Worm (Caenorhabditis elegans) whole organism, young adult: ENCODE results near the gene acl-8.

Experiments used
- B0035.1 ChIP-seq: sonication (generic microtip); optimal IDR thresholded peaks from 2 replicates; lab custom pipeline; 2016; ENCODE audit warnings: missing genetic modification characterization, mild to moderate bottlenecking, missing compliant biosample characterization, missing genotype, missing genetic modification reagents
- B0261.1 ChIP-seq: sonication (generic microtip); optimal IDR thresholded peaks from 2 replicates; lab custom pipeline; 2016; ENCODE audit warnings: mild to moderate bottlenecking, missing genetic modification characterization, moderate library complexity, missing compliant biosample characterization
- B0336.3 ChIP-seq: fragments of 200-800 bp; sonication (Bioruptor generic); IDR thresholded peaks from 2 replicates; pipeline ENCODE4 v1.3.6; 2022; ENCODE audit warnings: missing genetic modification characterization, missing compliant biosample characterization
- C06A6.2 ChIP-seq: fragments of 200-800 bp; sonication (Bioruptor generic); conservative IDR thresholded peaks from 2 replicates; pipeline ENCODE4 v1.3.6; 2022; ENCODE audit warnings: missing genetic modification characterization, missing compliant biosample characterization
- F33H1.4 ChIP-seq: fragments of 200-800 bp; sonication (Bioruptor generic); IDR thresholded peaks from 2 replicates; pipeline ENCODE4 v1.3.6; 2022; ENCODE audit warnings: missing genetic modification reagents, missing genetic modification characterization, missing compliant biosample characterization
- F39B2.1 ChIP-seq: fragments of 200-800 bp; sonication (Bioruptor generic); IDR thresholded peaks from 2 replicates; pipeline ENCODE4 v1.3.6; 2022; ENCODE audit warnings: missing genetic modification reagents, missing genetic modification characterization, missing compliant biosample characterization
- F49E8.2 ChIP-seq: sonication (generic microtip); optimal IDR thresholded peaks from 3 replicates; lab custom pipeline; 2017; ENCODE audit warnings: missing genetic modification characterization, mild to moderate bottlenecking, missing compliant biosample characterization, antibody characterized with exemption, moderate library complexity; ENCODE audit not compliant: insufficient read depth
- F52B5.7 ChIP-seq: sonication (generic microtip); optimal IDR thresholded peaks from 2 replicates; lab custom pipeline; 2016; ENCODE audit warnings: mild to moderate bottlenecking, missing genetic modification characterization, missing compliant biosample characterization
- F57A8.1 ChIP-seq: fragments of 200-800 bp; sonication (Bioruptor generic); optimal IDR thresholded peaks from 2 replicates; lab custom pipeline; 2018; ENCODE audit warnings: mild to moderate bottlenecking, missing genetic modification characterization, moderate library complexity, missing compliant biosample characterization
- F57C9.4 ChIP-seq: sonication (generic microtip); optimal IDR thresholded peaks from 2 replicates; lab custom pipeline; 2017; ENCODE audit warnings: mild to moderate bottlenecking, missing genetic modification characterization, missing compliant biosample characterization
- K11D2.4 ChIP-seq: fragments of 200-800 bp; sonication (Bioruptor generic); IDR thresholded peaks from 2 replicates; pipeline ENCODE4 v1.3.6; 2022; ENCODE audit warnings: missing genetic modification reagents, missing genetic modification characterization, missing compliant biosample characterization
- T07F8.4 ChIP-seq: sonication (generic microtip); optimal IDR thresholded peaks from 2 replicates; lab custom pipeline; 2016; ENCODE audit warnings: mild to moderate bottlenecking, missing genetic modification characterization, moderate library complexity, missing compliant biosample characterization
- Y53G8AR.9 ChIP-seq: fragments of 200-800 bp; sonication (Bioruptor generic); conservative IDR thresholded peaks from 2 replicates; pipeline ENCODE4 v1.3.6; 2022; ENCODE audit warnings: missing genetic modification reagents, missing genetic modification characterization, missing compliant biosample characterization
- Y56A3A.18 ChIP-seq: fragments of 200-800 bp; sonication (Bioruptor generic); IDR thresholded peaks from 2 replicates; pipeline ENCODE4 v1.3.6; 2022; ENCODE audit warnings: missing genetic modification reagents, missing genetic modification characterization, missing compliant biosample characterization
- Y67H2A.10 ChIP-seq: fragments of 200-800 bp; sonication (Bioruptor generic); conservative IDR thresholded peaks from 2 replicates; pipeline ENCODE4 v1.3.6; 2022; ENCODE audit warnings: missing genetic modification reagents, missing genetic modification characterization, missing compliant biosample characterization
- Y79H2A.3 ChIP-seq: fragments of 200-800 bp; sonication (Bioruptor generic); conservative IDR thresholded peaks from 2 replicates; pipeline ENCODE4 v1.3.6; 2022; ENCODE audit warnings: missing genetic modification reagents, missing genetic modification characterization, missing compliant biosample characterization
- ZK185.1 ChIP-seq: sonication (generic microtip); optimal IDR thresholded peaks from 2 replicates; lab custom pipeline; 2016; ENCODE audit warnings: mild to moderate bottlenecking, missing genetic modification characterization, missing compliant biosample characterization; ENCODE audit not compliant: poor library complexity, severe bottlenecking
- atf-7 ChIP-seq: sonication (generic microtip); optimal IDR thresholded peaks from 2 replicates; lab custom pipeline; 2017; ENCODE audit warnings: mild to moderate bottlenecking, missing genetic modification characterization, missing compliant biosample characterization
- attf-3 ChIP-seq: fragments of 200-800 bp; sonication (Bioruptor generic); conservative IDR thresholded peaks from 2 replicates; pipeline ENCODE4 v1.3.6; 2022; ENCODE audit warnings: missing genetic modification reagents, missing genetic modification characterization, missing compliant biosample characterization
- attf-6 ChIP-seq: fragments of 200-800 bp; sonication (Bioruptor generic); IDR thresholded peaks from 2 replicates; pipeline ENCODE4 v1.3.6; 2022; ENCODE audit warnings: missing genetic modification reagents, missing genetic modification characterization, missing compliant biosample characterization
- bed-2 ChIP-seq: fragments of 200-800 bp; sonication (Bioruptor generic); IDR thresholded peaks from 2 replicates; pipeline ENCODE4 v1.3.6; 2022; ENCODE audit warnings: missing genetic modification reagents, missing genetic modification characterization, missing compliant biosample characterization
- ceh-27 ChIP-seq: fragments of 200-800 bp; sonication (Bioruptor generic); optimal IDR thresholded peaks from 2 replicates; lab custom pipeline; 2018; ENCODE audit warnings: mild to moderate bottlenecking, missing genetic modification characterization, moderate library complexity, missing compliant biosample characterization
- ceh-40 ChIP-seq: fragments of 200-800 bp; sonication (Bioruptor generic); IDR thresholded peaks from 2 replicates; pipeline ENCODE4 v1.3.6; 2022; ENCODE audit warnings: missing genetic modification characterization, missing compliant biosample characterization
- ceh-58 ChIP-seq: fragments of 200-800 bp; sonication (Bioruptor generic); IDR thresholded peaks from 2 replicates; pipeline ENCODE4 v1.3.6; 2022; ENCODE audit warnings: missing genetic modification characterization, missing compliant biosample characterization
- ceh-91 ChIP-seq: fragments of 200-800 bp; sonication (Bioruptor generic); IDR thresholded peaks from 2 replicates; pipeline ENCODE4 v1.3.6; 2022; ENCODE audit warnings: missing genetic modification reagents, missing genetic modification characterization, missing compliant biosample characterization
- dox-1 ChIP-seq: fragments of 200-800 bp; sonication (Bioruptor generic); IDR thresholded peaks from 2 replicates; pipeline ENCODE4 v1.3.6; 2022; ENCODE audit warnings: missing genetic modification reagents, missing genetic modification characterization, missing compliant biosample characterization
- dpff-1 ChIP-seq: sonication (generic microtip); optimal IDR thresholded peaks from 2 replicates; lab custom pipeline; 2017; ENCODE audit warnings: mild to moderate bottlenecking, missing genetic modification characterization, missing compliant biosample characterization
- egl-44 ChIP-seq: fragments of 200-800 bp; sonication (Bioruptor generic); IDR thresholded peaks from 2 replicates; pipeline ENCODE4 v1.3.6; 2022; ENCODE audit warnings: missing genetic modification reagents, missing genetic modification characterization, missing compliant biosample characterization
- fkh-3 ChIP-seq: sonication (generic microtip); optimal IDR thresholded peaks from 2 replicates; lab custom pipeline; 2016; ENCODE audit warnings: mild to moderate bottlenecking, missing genetic modification characterization, missing compliant biosample characterization
- him-1 ChIP-seq: sonication (generic microtip); optimal IDR thresholded peaks from 2 replicates; lab custom pipeline; 2016; ENCODE audit warnings: missing genotype, missing genetic modification reagents, missing genetic modification characterization, missing compliant biosample characterization
- hmg-1.2 ChIP-seq: fragments of 200-800 bp; sonication (Bioruptor generic); IDR thresholded peaks from 2 replicates; pipeline ENCODE4 v1.3.6; 2022; ENCODE audit warnings: missing genetic modification reagents, missing genetic modification characterization, missing compliant biosample characterization
- hmg-20 ChIP-seq: fragments of 200-800 bp; sonication (Bioruptor generic); IDR thresholded peaks from 2 replicates; pipeline ENCODE4 v1.3.6; 2022; ENCODE audit warnings: missing genetic modification reagents, missing genetic modification characterization, missing compliant biosample characterization
- hrde-1 ChIP-seq: sonication (generic microtip); optimal IDR thresholded peaks from 2 replicates; lab custom pipeline; 2016; ENCODE audit warnings: missing genetic modification characterization, mild to moderate bottlenecking, missing compliant biosample characterization, moderate library complexity, missing genotype, missing genetic modification reagents, borderline replicate concordance
- hsf-1 ChIP-seq: fragments of 200-800 bp; sonication (Bioruptor generic); IDR thresholded peaks from 2 replicates; pipeline ENCODE4 v1.3.6; 2022; ENCODE audit warnings: missing genetic modification reagents, missing genetic modification characterization, missing compliant biosample characterization
- lin-35 ChIP-seq, 3 experiments: fragments of 150-350 bp in 2 of 3; sonication (generic microtip) in 1 of 3; optimal IDR thresholded peaks; 2 replicates each; lab custom pipeline; 2014 to 2018; ENCODE audit warnings: missing biosample characterization in 3 of 3, missing genetic modification characterization in 3 of 3, missing genetic modification reagents in 3 of 3
- lin-54 ChIP-seq: fragments of 200-800 bp; sonication (Bioruptor generic); optimal IDR thresholded peaks from 2 replicates; lab custom pipeline; 2018; ENCODE audit warnings: mild to moderate bottlenecking, missing genetic modification characterization, missing compliant biosample characterization
- lsl-1 ChIP-seq: fragments of 200-800 bp; sonication (Bioruptor generic); optimal IDR thresholded peaks from 2 replicates; lab custom pipeline; 2018; ENCODE audit warnings: mild to moderate bottlenecking, missing genetic modification characterization, moderate library complexity, missing compliant biosample characterization
- madf-10 ChIP-seq: sonication (generic microtip); optimal IDR thresholded peaks from 2 replicates; lab custom pipeline; 2016; ENCODE audit warnings: mild to moderate bottlenecking, missing genetic modification characterization, missing compliant biosample characterization
- mel-28 ChIP-seq: sonication (generic microtip); optimal IDR thresholded peaks from 2 replicates; lab custom pipeline; 2016; ENCODE audit warnings: borderline replicate concordance, mild to moderate bottlenecking, missing genetic modification characterization, missing compliant biosample characterization
- mes-4 ChIP-seq: sonication (generic microtip); optimal IDR thresholded peaks from 2 replicates; lab custom pipeline; 2016; ENCODE audit warnings: missing genotype, missing genetic modification characterization, missing compliant biosample characterization
- nfya-2 ChIP-seq: fragments of 200-800 bp; sonication (Bioruptor generic); IDR thresholded peaks from 2 replicates; pipeline ENCODE4 v1.3.6; 2022; ENCODE audit warnings: missing genetic modification reagents, missing genetic modification characterization, missing compliant biosample characterization
- pbrm-1 ChIP-seq: fragments of 200-800 bp; sonication (Bioruptor generic); IDR thresholded peaks from 2 replicates; pipeline ENCODE4 v1.3.6; 2022; ENCODE audit warnings: missing genetic modification reagents, missing genetic modification characterization, missing compliant biosample characterization
- sptf-2 ChIP-seq: fragments of 200-800 bp; sonication (Bioruptor generic); optimal IDR thresholded peaks from 2 replicates; lab custom pipeline; 2018; ENCODE audit warnings: mild to moderate bottlenecking, missing genetic modification characterization, missing compliant biosample characterization
- tlf-1 ChIP-seq: fragments of 200-800 bp; sonication (Bioruptor generic); optimal IDR thresholded peaks from 2 replicates; lab custom pipeline; 2018; ENCODE audit warnings: mild to moderate bottlenecking, missing genetic modification characterization, missing compliant biosample characterization
- unc-62 ChIP-seq: fragments of 150-350 bp; optimal IDR thresholded peaks from 2 replicates; lab custom pipeline; 2014; ENCODE audit warnings: missing biosample characterization, missing genetic modification reagents, missing genetic modification characterization
- zim-3 ChIP-seq: sonication (generic microtip); optimal IDR thresholded peaks from 2 replicates; lab custom pipeline; 2017; ENCODE audit warnings: mild to moderate bottlenecking, missing genetic modification characterization, moderate library complexity, missing compliant biosample characterization
- ztf-3 ChIP-seq: fragments of 200-800 bp; sonication (Bioruptor generic); optimal IDR thresholded peaks from 2 replicates; lab custom pipeline; 2018; ENCODE audit warnings: mild to moderate bottlenecking, missing genetic modification characterization, missing compliant biosample characterization
- ztf-6 ChIP-seq: fragments of 200-800 bp; sonication (Bioruptor generic); IDR thresholded peaks from 2 replicates; pipeline ENCODE4 v1.3.6; 2022; ENCODE audit warnings: missing genetic modification reagents, missing genetic modification characterization, missing compliant biosample characterization

acl-8 gene

DNA sequence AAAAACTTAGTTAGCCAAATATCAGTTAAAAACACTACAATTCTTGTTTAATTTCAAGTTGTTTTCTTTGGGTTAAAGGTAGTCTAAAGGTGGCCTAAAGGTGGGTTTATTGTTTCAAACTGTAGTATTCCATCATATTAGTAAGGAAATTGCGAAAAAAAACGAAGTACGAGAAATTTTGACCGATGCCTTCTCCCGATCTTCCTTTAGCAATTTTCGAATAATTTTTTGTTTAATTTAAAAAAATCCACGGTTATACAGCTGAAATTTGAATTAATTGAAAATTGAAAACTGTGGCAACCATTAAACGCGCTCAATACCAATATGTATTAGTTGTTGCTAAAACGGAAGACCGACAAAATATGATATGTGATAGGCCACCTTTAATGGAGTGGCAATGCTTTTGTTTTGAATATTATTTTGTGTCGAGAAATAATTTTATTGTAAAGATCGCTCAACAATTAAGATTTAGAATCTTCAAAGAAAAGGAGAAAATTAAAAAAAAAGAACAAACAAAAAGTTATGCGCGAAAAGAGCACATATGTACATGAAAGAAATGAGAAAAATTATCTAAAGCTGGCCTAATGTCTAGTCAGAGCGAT lies 49.6 kb upstream of the acl-8 start:
- no peak for TF ChIP-seq mel-28 (tag; lab: Kevin White, UChicago)
- no peak for TF ChIP-seq dox-1
- no peak for TF ChIP-seq mes-4 (tag; lab: Kevin White, UChicago)
- no peak for TF ChIP-seq F52B5.7
- TF ChIP-seq F33H1.4 (GFP tag; lab: Robert Waterston, UW), result no peak
- no peak for TF ChIP-seq F39B2.1 (GFP tag; lab: Robert Waterston, UW)
- 0 out of 2 replicates have a peak, but pooled peaks have one; percentile 8 for TF ChIP-seq attf-6
- TF ChIP-seq zim-3 (tag; lab: Kevin White, UChicago), result no peak
- no peak for TF ChIP-seq hsf-1 (GFP tag; lab: Robert Waterston, UW)
- no peak for TF ChIP-seq bed-2 (GFP tag; lab: Robert Waterston, UW)
- TF ChIP-seq ZK185.1 (tag; lab: Kevin White, UChicago), result no peak
- TF ChIP-seq ceh-40 (GFP tag; lab: Robert Waterston, UW), result no peak
- TF ChIP-seq pbrm-1, result no peak
- no peak for TF ChIP-seq lsl-1 (GFP tag; lab: Kevin White, UChicago)
- TF ChIP-seq B0261.1 (tag; lab: Kevin White, UChicago), result no peak
- TF ChIP-seq hrde-1 (tag; lab: Kevin White, UChicago), result no peak
- TF ChIP-seq unc-62, result no peak
- peak; percentile 12 for TF ChIP-seq lin-54 (GFP tag; lab: Kevin White, UChicago)
- no peak for TF ChIP-seq F57A8.1 (GFP tag; lab: Kevin White, UChicago)
- no peak for TF ChIP-seq tlf-1 (GFP tag; lab: Kevin White, UChicago)
- no peak for TF ChIP-seq ceh-58
- TF ChIP-seq B0336.3 (GFP tag; lab: Robert Waterston, UW), result 0 out of 2 replicates have a peak, but pooled peaks have one; percentile 33
- TF ChIP-seq hmg-20 (GFP tag; lab: Robert Waterston, UW), result no peak
- TF ChIP-seq C06A6.2 (GFP tag; lab: Robert Waterston, UW), result 0 out of 2 replicates have a peak, but pooled peaks have one; percentile 28
- TF ChIP-seq lin-35 (GFP tag; optimal IDR thresholded peaks at IDR 0.05; lab: Kevin White, UChicago), result no peak
- TF ChIP-seq attf-3, result no peak
- no peak for TF ChIP-seq madf-10 (tag; lab: Kevin White, UChicago)
- TF ChIP-seq F49E8.2 (tag; lab: Kevin White, UChicago), result no peak
- peak; percentile 53 for TF ChIP-seq Y53G8AR.9 (GFP tag; lab: Robert Waterston, UW)
- TF ChIP-seq ztf-6 (GFP tag; lab: Robert Waterston, UW), result no peak
- no peak for TF ChIP-seq T07F8.4 (tag; lab: Kevin White, UChicago)
- TF ChIP-seq fkh-3 (tag; lab: Kevin White, UChicago), result no peak
- no peak for TF ChIP-seq sptf-2 (GFP tag; lab: Kevin White, UChicago)
- no peak for TF ChIP-seq ceh-91 (GFP tag; lab: Robert Waterston, UW)
- TF ChIP-seq ztf-3 (GFP tag; lab: Kevin White, UChicago), result no peak
- TF ChIP-seq nfya-2 (GFP tag; lab: Robert Waterston, UW), result no peak
- no peak for TF ChIP-seq egl-44 (GFP tag; lab: Robert Waterston, UW)
- no peak for TF ChIP-seq Y67H2A.10 (GFP tag; lab: Robert Waterston, UW)
- no peak for TF ChIP-seq dpff-1 (tag; lab: Kevin White, UChicago)
- TF ChIP-seq F57C9.4 (tag; lab: Kevin White, UChicago), result no peak
- peak; percentile 29 for TF ChIP-seq atf-7 (tag; lab: Kevin White, UChicago)
- 0 out of 2 replicates have a peak, but pooled peaks have one; percentile 10 for TF ChIP-seq Y56A3A.18 (GFP tag; lab: Robert Waterston, UW)
- no peak for TF ChIP-seq ceh-27 (GFP tag; lab: Kevin White, UChicago)
- no peak for TF ChIP-seq B0035.1 (tag; lab: Kevin White, UChicago)
- no peak for TF ChIP-seq him-1
- 0 out of 2 replicates have a peak, but pooled peaks have one; percentile 17 for TF ChIP-seq hmg-1.2 (GFP tag; lab: Robert Waterston, UW)
- no peak for TF ChIP-seq K11D2.4 (GFP tag; lab: Robert Waterston, UW)
- no peak for TF ChIP-seq Y79H2A.3 (GFP tag; lab: Robert Waterston, UW)
